Fruit fly (Drosophila melanogaster): ENCODE data around the gene Acbp4.

DNA sequence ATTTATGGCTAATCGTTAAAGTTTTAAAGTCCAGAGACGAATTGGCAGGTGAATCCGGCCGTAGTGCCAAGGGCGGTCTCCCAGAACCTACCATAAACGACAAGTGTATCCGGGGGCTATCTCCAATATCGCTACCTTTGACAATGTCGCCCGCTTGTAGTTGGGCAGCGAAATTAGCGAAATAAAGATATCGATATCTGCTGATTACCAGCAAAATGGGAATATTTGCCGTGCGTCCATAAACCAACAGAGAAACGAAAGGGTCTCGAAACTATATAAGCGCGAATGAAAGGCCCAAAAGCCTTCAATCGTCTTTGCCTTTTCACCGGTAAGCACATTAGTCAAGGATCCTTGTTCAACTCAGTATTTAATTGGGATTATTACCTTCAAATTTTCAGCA lies 2.5 kb upstream of the Acbp4 start, which contains the start of gene Acbp3:
- no peak for TF ChIP-seq Abd-B (GFP tag; optimal IDR thresholded peaks at IDR 0.05)
- TF ChIP-seq psq (GFP tag; optimal IDR thresholded peaks at IDR 0.05), result no peak
- no peak for TF ChIP-seq lola (GFP tag; optimal IDR thresholded peaks at IDR 0.05)
- TF ChIP-seq pan (optimal IDR thresholded peaks at IDR 0.05), result no peak
- no peak for TF ChIP-seq HLH106 (tag; optimal IDR thresholded peaks at IDR 0.05)
